Worm (Caenorhabditis elegans) whole organism, young adult: ENCODE data around the gene lido-17.

Experiments used
- B0261.1 ChIP-seq: sonication (generic microtip); optimal IDR thresholded peaks from 2 replicates; lab custom pipeline; 2016; ENCODE audit warnings: mild to moderate bottlenecking, missing genetic modification characterization, moderate library complexity, missing compliant biosample characterization
- C06A6.2 ChIP-seq: fragments of 200-800 bp; sonication (Bioruptor generic); conservative IDR thresholded peaks from 2 replicates; pipeline ENCODE4 v1.3.6; 2022; ENCODE audit warnings: missing genetic modification characterization, missing compliant biosample characterization
- F10E7.11 ChIP-seq: sonication (generic microtip); optimal IDR thresholded peaks from 2 replicates; lab custom pipeline; 2017; ENCODE audit warnings: mild to moderate bottlenecking, missing genetic modification characterization, moderate library complexity, missing compliant biosample characterization
- F23B12.7 ChIP-seq: sonication (generic microtip); optimal IDR thresholded peaks from 2 replicates; lab custom pipeline; 2017; ENCODE audit warnings: missing genetic modification characterization, mild to moderate bottlenecking, missing compliant biosample characterization, antibody characterized with exemption, moderate library complexity; ENCODE audit not compliant: insufficient read depth
- F37B4.10 ChIP-seq: fragments of 200-800 bp; sonication (Bioruptor generic); IDR thresholded peaks from 2 replicates; pipeline ENCODE4 v1.3.6; 2022; ENCODE audit warnings: missing genetic modification characterization, missing compliant biosample characterization
- F52B5.7 ChIP-seq: sonication (generic microtip); optimal IDR thresholded peaks from 2 replicates; lab custom pipeline; 2016; ENCODE audit warnings: mild to moderate bottlenecking, missing genetic modification characterization, missing compliant biosample characterization
- F55B11.4 ChIP-seq: sonication (generic microtip); optimal IDR thresholded peaks from 2 replicates; lab custom pipeline; 2016; ENCODE audit warnings: missing compliant biosample characterization, missing genetic modification characterization, borderline replicate concordance; ENCODE audit not compliant: insufficient read depth
- K12H6.12 ChIP-seq: fragments of 200-800 bp; sonication (Bioruptor generic); optimal IDR thresholded peaks from 2 replicates; lab custom pipeline; 2018; ENCODE audit warnings: mild to moderate bottlenecking, missing genetic modification characterization, missing compliant biosample characterization
- Y53G8AR.9 ChIP-seq: fragments of 200-800 bp; sonication (Bioruptor generic); conservative IDR thresholded peaks from 2 replicates; pipeline ENCODE4 v1.3.6; 2022; ENCODE audit warnings: missing genetic modification reagents, missing genetic modification characterization, missing compliant biosample characterization
- Y95B8A.8 ChIP-seq: fragments of 200-800 bp; sonication (Bioruptor generic); IDR thresholded peaks from 2 replicates; pipeline ENCODE4 v1.3.6; 2022; ENCODE audit warnings: missing genetic modification reagents, missing genetic modification characterization, missing compliant biosample characterization
- aptf-3 ChIP-seq: fragments of 200-800 bp; sonication (Bioruptor generic); IDR thresholded peaks from 2 replicates; pipeline ENCODE4 v1.3.6; 2022; ENCODE audit warnings: missing genetic modification characterization, missing compliant biosample characterization
- athp-1 ChIP-seq: sonication (generic microtip); optimal IDR thresholded peaks from 2 replicates; lab custom pipeline; 2017; ENCODE audit warnings: mild to moderate bottlenecking, missing genetic modification characterization, missing compliant biosample characterization
- attf-5 ChIP-seq: fragments of 200-800 bp; sonication (Bioruptor generic); optimal IDR thresholded peaks from 2 replicates; lab custom pipeline; 2018; ENCODE audit warnings: mild to moderate bottlenecking, missing genetic modification characterization, missing compliant biosample characterization
- bed-2 ChIP-seq: fragments of 200-800 bp; sonication (Bioruptor generic); IDR thresholded peaks from 2 replicates; pipeline ENCODE4 v1.3.6; 2022; ENCODE audit warnings: missing genetic modification reagents, missing genetic modification characterization, missing compliant biosample characterization
- chd-7 ChIP-seq: sonication (generic microtip); optimal IDR thresholded peaks from 2 replicates; lab custom pipeline; 2016; ENCODE audit warnings: mild to moderate bottlenecking, missing genetic modification characterization, moderate library complexity, missing compliant biosample characterization
- die-1 ChIP-seq: sonication (generic microtip); optimal IDR thresholded peaks from 2 replicates; lab custom pipeline; 2016; ENCODE audit warnings: missing genotype, mild to moderate bottlenecking, missing genetic modification characterization, missing compliant biosample characterization
- him-1 ChIP-seq: sonication (generic microtip); optimal IDR thresholded peaks from 2 replicates; lab custom pipeline; 2016; ENCODE audit warnings: missing genotype, missing genetic modification reagents, missing genetic modification characterization, missing compliant biosample characterization
- hmg-1.2 ChIP-seq: fragments of 200-800 bp; sonication (Bioruptor generic); IDR thresholded peaks from 2 replicates; pipeline ENCODE4 v1.3.6; 2022; ENCODE audit warnings: missing genetic modification reagents, missing genetic modification characterization, missing compliant biosample characterization
- lag-1 ChIP-seq: fragments of 200-800 bp; sonication (Bioruptor generic); IDR thresholded peaks from 2 replicates; pipeline ENCODE4 v1.3.6; 2022; ENCODE audit warnings: missing genetic modification reagents, missing genetic modification characterization, missing compliant biosample characterization
- lin-40 ChIP-seq: sonication (generic microtip); optimal IDR thresholded peaks from 2 replicates; lab custom pipeline; 2016; ENCODE audit warnings: missing genetic modification characterization, mild to moderate bottlenecking, missing compliant biosample characterization, missing genotype, missing genetic modification reagents
- madf-3 ChIP-seq: fragments of 200-800 bp; sonication (Bioruptor generic); IDR thresholded peaks from 2 replicates; pipeline ENCODE4 v1.3.6; 2022; ENCODE audit warnings: missing genetic modification reagents, missing genetic modification characterization, missing compliant biosample characterization
- mes-4 ChIP-seq: sonication (generic microtip); optimal IDR thresholded peaks from 2 replicates; lab custom pipeline; 2016; ENCODE audit warnings: missing genotype, missing genetic modification characterization, missing compliant biosample characterization
- nfya-1 ChIP-seq: sonication (generic microtip); optimal IDR thresholded peaks from 2 replicates; lab custom pipeline; 2017; ENCODE audit warnings: antibody characterized with exemption, missing compliant biosample characterization, missing genetic modification characterization, borderline replicate concordance; ENCODE audit not compliant: insufficient read depth
- nhr-27 ChIP-seq: fragments of 200-800 bp; sonication (Bioruptor generic); optimal IDR thresholded peaks from 2 replicates; lab custom pipeline; 2018; ENCODE audit warnings: mild to moderate bottlenecking, missing genetic modification characterization, moderate library complexity, missing compliant biosample characterization
- nhr-80 ChIP-seq: sonication (generic microtip); optimal IDR thresholded peaks from 2 replicates; lab custom pipeline; 2016; ENCODE audit warnings: missing genetic modification characterization, missing compliant biosample characterization
- nhr-90 ChIP-seq: sonication (generic microtip); optimal IDR thresholded peaks from 2 replicates; lab custom pipeline; 2016; ENCODE audit warnings: missing genotype, mild to moderate bottlenecking, missing genetic modification characterization, missing compliant biosample characterization
- rpc-1 ChIP-seq, 2 experiments: fragments of 150-350 bp in 1 of 2; sonication (generic microtip) in 1 of 2; optimal IDR thresholded peaks; 2 replicates each; lab custom pipeline; 2014 to 2018; ENCODE audit warnings: missing biosample characterization in 1 of 2, missing genetic modification characterization in 1 of 2, missing genetic modification reagents in 1 of 2, missing genotype in 1 of 2
- snpc-3.4 ChIP-seq: sonication (generic microtip); optimal IDR thresholded peaks from 2 replicates; lab custom pipeline; 2017; ENCODE audit warnings: missing genetic modification characterization, mild to moderate bottlenecking, missing compliant biosample characterization, antibody characterized with exemption, moderate library complexity, missing genotype, missing genetic modification reagents
- snpc-4 ChIP-seq, 5 experiments: fragments of 150-350 bp in 1 of 5; sonication (generic microtip) in 4 of 5; optimal IDR thresholded peaks; 2 replicates each; lab custom pipeline; 2014 to 2018; ENCODE audit warnings: missing genetic modification characterization in 5 of 5, missing biosample characterization in 3 of 5, antibody characterized with exemption in 2 of 5, mild to moderate bottlenecking in 2 of 5, missing compliant biosample characterization in 2 of 5, missing genotype in 2 of 5, moderate library complexity in 2 of 5, missing genetic modification reagents in 1 of 5
- sptf-2 ChIP-seq: fragments of 200-800 bp; sonication (Bioruptor generic); optimal IDR thresholded peaks from 2 replicates; lab custom pipeline; 2018; ENCODE audit warnings: mild to moderate bottlenecking, missing genetic modification characterization, missing compliant biosample characterization
- tbp1 ChIP-seq: fragments of 200-800 bp; sonication (Bioruptor generic); optimal IDR thresholded peaks from 2 replicates; lab custom pipeline; 2018; ENCODE audit warnings: mild to moderate bottlenecking, missing genetic modification characterization, missing compliant biosample characterization
- zim-3 ChIP-seq: sonication (generic microtip); optimal IDR thresholded peaks from 2 replicates; lab custom pipeline; 2017; ENCODE audit warnings: mild to moderate bottlenecking, missing genetic modification characterization, moderate library complexity, missing compliant biosample characterization
- ztf-18 ChIP-seq: sonication (generic microtip); optimal IDR thresholded peaks from 2 replicates; lab custom pipeline; 2016; ENCODE audit warnings: missing genotype, mild to moderate bottlenecking, missing genetic modification characterization, missing compliant biosample characterization
- ztf-22 ChIP-seq: fragments of 200-800 bp; sonication (Bioruptor generic); optimal IDR thresholded peaks from 2 replicates; lab custom pipeline; 2018; ENCODE audit warnings: mild to moderate bottlenecking, missing genetic modification characterization, moderate library complexity, missing compliant biosample characterization
- ztf-28 ChIP-seq: fragments of 200-800 bp; sonication (Bioruptor generic); IDR thresholded peaks from 2 replicates; pipeline ENCODE4 v1.3.6; 2022; ENCODE audit warnings: missing genetic modification reagents, missing genetic modification characterization, missing compliant biosample characterization
- ztf-3 ChIP-seq: fragments of 200-800 bp; sonication (Bioruptor generic); optimal IDR thresholded peaks from 2 replicates; lab custom pipeline; 2018; ENCODE audit warnings: mild to moderate bottlenecking, missing genetic modification characterization, missing compliant biosample characterization

Gene lido-17

DNA sequence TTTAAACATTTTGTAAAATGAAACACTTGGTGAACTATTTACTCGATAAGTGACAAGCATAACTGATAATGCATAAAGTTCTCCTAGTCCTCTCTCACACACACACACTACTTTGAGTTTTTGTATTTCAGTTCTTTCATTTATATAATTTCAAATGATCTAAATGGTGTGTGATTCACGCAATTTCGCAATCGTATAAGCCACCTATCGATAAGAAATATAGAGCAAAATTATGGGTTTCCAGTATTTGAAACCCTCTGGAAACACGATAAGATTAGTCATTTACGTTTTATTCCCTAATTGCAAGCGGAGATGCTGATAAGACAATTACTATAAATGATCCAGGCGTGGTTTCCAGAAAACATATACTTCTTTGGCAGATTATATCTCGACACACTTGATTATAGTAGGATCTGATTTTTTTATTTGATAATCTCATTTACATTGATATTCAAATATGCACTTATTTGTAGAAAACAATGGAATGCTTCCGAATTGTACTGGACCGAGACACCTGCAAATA, 19.5 kb upstream of the lido-17 start, which contains the start of gene arrd-3:
TSS of gene arrd-3 (plus strand) at position 473 of the 523 bp plus-strand sequence.
- TF ChIP-seq F52B5.7 (tag; lab: Kevin White, UChicago) (no peak), athp-1 (no peak), Y95B8A.8 (GFP tag; lab: Robert Waterston, UW) (no peak), nhr-80 (tag; lab: Kevin White, UChicago) (peak; percentile 49)

DNA sequence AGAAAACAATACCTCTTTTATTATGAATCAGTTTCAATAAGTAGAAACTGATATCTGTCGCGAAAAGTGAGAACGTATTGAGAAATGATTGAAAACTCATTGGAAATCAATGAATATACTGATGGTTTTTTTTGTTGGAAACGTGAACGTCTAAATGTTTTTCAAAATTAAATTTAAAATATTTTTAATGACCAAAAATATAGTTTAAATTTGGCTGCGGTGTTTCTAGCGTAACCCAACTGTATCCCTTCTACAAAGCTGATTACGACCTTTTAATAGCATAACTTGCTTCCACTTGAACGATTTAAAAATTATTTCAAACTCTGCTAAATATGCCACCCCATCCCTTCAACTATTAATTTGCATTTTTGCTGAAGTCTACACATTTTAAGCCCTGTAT, 18.9 kb upstream of the lido-17 start, which contains the start of gene M176.9:
TSS of gene M176.9 (minus strand) at position 101 of the 400 bp plus-strand sequence.
- TF ChIP-seq Y53G8AR.9 (GFP tag; lab: Robert Waterston, UW), result no peak
- TF ChIP-seq F23B12.7, result no peak
- no peak for TF ChIP-seq chd-7 (tag; lab: Kevin White, UChicago)
- no peak for TF ChIP-seq hmg-1.2 (GFP tag; lab: Robert Waterston, UW)
- no peak for TF ChIP-seq K12H6.12 (tag; lab: Kevin White, UChicago)
- TF ChIP-seq lin-40 (tag; lab: Kevin White, UChicago), result no peak
- no peak for TF ChIP-seq nfya-1 (tag; lab: Kevin White, UChicago)
- TF ChIP-seq F55B11.4 (tag; lab: Kevin White, UChicago), result no peak

DNA sequence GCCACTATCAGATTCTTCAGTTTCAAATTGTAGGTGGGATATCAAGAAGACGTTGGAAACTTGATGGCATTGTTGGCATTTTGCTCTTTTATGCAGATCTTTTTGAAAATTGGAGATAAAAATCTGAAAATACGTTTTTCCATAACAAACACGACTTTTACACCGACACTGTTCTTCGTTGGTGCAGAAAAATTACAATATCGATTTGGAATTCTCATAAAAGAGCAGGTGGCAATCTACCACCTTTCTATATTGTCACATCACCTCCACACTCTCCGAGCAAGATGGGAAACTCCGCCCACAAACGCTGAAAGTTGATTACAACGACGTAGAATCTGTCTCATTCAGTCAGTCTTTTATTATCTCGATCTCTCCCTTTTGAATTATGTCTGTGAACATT, 14.8 kb upstream of the lido-17 start, which contains the start of gene arrd-2:
TSS of gene arrd-2 (plus strand) at position 301 of the 400 bp plus-strand sequence.
- no peak for TF ChIP-seq C06A6.2
- no peak for TF ChIP-seq zim-3 (tag; lab: Kevin White, UChicago)
- TF ChIP-seq bed-2, result no peak
- TF ChIP-seq ztf-28, result no peak
- no peak for TF ChIP-seq nfya-1 (tag; lab: Kevin White, UChicago)
- TF ChIP-seq aptf-3, result no peak
- no peak for TF ChIP-seq B0261.1 (tag; lab: Kevin White, UChicago)
- TF ChIP-seq attf-5 (GFP tag; lab: Kevin White, UChicago), result no peak
- no peak for TF ChIP-seq nhr-90 (tag; lab: Kevin White, UChicago)
- no peak for TF ChIP-seq mes-4
- no peak for TF ChIP-seq him-1 (tag; lab: Kevin White, UChicago)
- TF ChIP-seq madf-3 (GFP tag; lab: Robert Waterston, UW), result no peak
- no peak for TF ChIP-seq sptf-2
- TF ChIP-seq ztf-18, result no peak
- TF ChIP-seq F10E7.11, result no peak
- TF ChIP-seq die-1, result no peak
- TF ChIP-seq lag-1, result no peak
- TF ChIP-seq tbp1 (GFP tag; lab: Kevin White, UChicago), result no peak
- TF ChIP-seq, all 124 proteins: peak for 0

DNA sequence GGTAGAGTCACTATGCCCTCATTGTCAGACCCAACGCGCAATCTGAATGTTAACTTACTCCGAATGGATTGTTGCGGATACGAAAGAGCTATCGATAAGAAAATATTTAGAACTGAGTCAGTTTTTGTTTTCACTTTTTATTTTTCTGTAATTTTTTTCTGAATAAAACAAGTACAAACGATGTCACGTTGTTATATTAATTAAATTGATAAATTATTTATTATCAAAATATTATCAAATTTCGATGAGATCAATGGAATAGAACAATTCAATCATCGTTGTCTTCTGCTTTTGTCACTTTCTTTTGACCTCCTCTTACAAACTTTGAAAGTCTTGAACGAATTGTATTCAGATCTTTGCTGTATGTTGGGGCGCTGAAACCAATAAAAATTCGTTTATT, 14.4 kb upstream of the lido-17 start, which contains the start of gene mpz-6:
TSS of gene mpz-6 (minus strand) at position 101 of the 400 bp plus-strand sequence.
- TF ChIP-seq ztf-22 (GFP tag; lab: Kevin White, UChicago) (no peak), F37B4.10 (GFP tag; lab: Robert Waterston, UW) (no peak), rpc-1 (optimal IDR thresholded peaks at IDR 0.05; lab: Kevin White, UChicago) (no peak), rpc-1 (tag; optimal IDR thresholded peaks at IDR 0.05; lab: Kevin White, UChicago) (no peak), ztf-3 (no peak), nhr-27 (tag; lab: Kevin White, UChicago) (no peak), snpc-3.4 (no peak), snpc-4 (GFP tag; optimal IDR thresholded peaks at IDR 0.05; lab: Kevin White, UChicago) (no peak), snpc-4 (tag; optimal IDR thresholded peaks at IDR 0.05; lab: Kevin White, UChicago) (no peak)
- TF ChIP-seq, all 124 proteins: peak for 0
